Fruit fly (Drosophila melanogaster) whole organism, embryonic: ENCODE measurements around the gene piwi.

ENCODE experiments used
- Ada2b ChIP-seq: fragments of 200-800 bp; sonication (Bioruptor generic); IDR thresholded peaks from 2 replicates; pipeline ENCODE4 v1.3.6; 2022; ENCODE audit warnings: missing biosample characterization, missing genetic modification characterization
- CG10267 ChIP-seq: fragments of 200-800 bp; sonication (Bioruptor generic); optimal IDR thresholded peaks from 2 replicates; lab custom pipeline; 2018; ENCODE audit warnings: missing biosample characterization, mild to moderate bottlenecking, missing genetic modification characterization, moderate library complexity
- CG10431 ChIP-seq: fragments of 200-800 bp; sonication (Bioruptor generic); optimal IDR thresholded peaks from 3 replicates; lab custom pipeline; 2018; ENCODE audit warnings: missing biosample characterization, mild to moderate bottlenecking, missing genetic modification characterization
- CG11093 ChIP-seq: fragments of 200-800 bp; sonication (Bioruptor generic); IDR thresholded peaks from 3 replicates; pipeline ENCODE4 v1.3.6; 2022; ENCODE audit warnings: missing biosample characterization, missing genetic modification characterization
- CG12236 ChIP-seq: fragments of 200-800 bp; sonication (Bioruptor generic); optimal IDR thresholded peaks from 2 replicates; lab custom pipeline; 2016; ENCODE audit warnings: missing biosample characterization, missing genetic modification characterization
- CG1233 ChIP-seq: fragments of 200-800 bp; sonication (Bioruptor generic); optimal IDR thresholded peaks from 4 replicates; lab custom pipeline; 2018; ENCODE audit warnings: missing biosample characterization, mild to moderate bottlenecking, missing genetic modification characterization
- CG13296 ChIP-seq: fragments of 200-800 bp; sonication (Bioruptor generic); optimal IDR thresholded peaks from 3 replicates; lab custom pipeline; 2018; ENCODE audit warnings: missing biosample characterization, mild to moderate bottlenecking, missing genetic modification characterization
- CG17359 ChIP-seq: fragments of 200-800 bp; sonication (Bioruptor generic); optimal IDR thresholded peaks from 3 replicates; lab custom pipeline; 2018; ENCODE audit warnings: missing biosample characterization, mild to moderate bottlenecking, missing genetic modification characterization, moderate library complexity
- CG18011 ChIP-seq: fragments of 200-800 bp; sonication (Bioruptor generic); optimal IDR thresholded peaks from 2 replicates; lab custom pipeline; 2017; ENCODE audit warnings: missing biosample characterization, missing genetic modification characterization, mild to moderate bottlenecking, moderate library complexity, missing genotype
- CG18599 ChIP-seq: fragments of 200-800 bp; sonication (Bioruptor generic); optimal IDR thresholded peaks from 3 replicates; lab custom pipeline; 2017; ENCODE audit warnings: missing biosample characterization, missing genetic modification characterization, mild to moderate bottlenecking, moderate library complexity, missing genetic modification reagents
- CG2202 ChIP-seq: fragments of 200-800 bp; sonication (Bioruptor generic); optimal IDR thresholded peaks from 2 replicates; lab custom pipeline; 2018; ENCODE audit warnings: missing biosample characterization, mild to moderate bottlenecking, missing genetic modification characterization
- CG3065 ChIP-seq: fragments of 200-800 bp; sonication (Bioruptor generic); optimal IDR thresholded peaks from 2 replicates; lab custom pipeline; 2016; ENCODE audit warnings: missing biosample characterization, missing genetic modification characterization
- CG3163 ChIP-seq: fragments of 200-800 bp; sonication (Bioruptor generic); optimal IDR thresholded peaks from 3 replicates; lab custom pipeline; 2016; ENCODE audit warnings: missing biosample characterization, missing genetic modification characterization
- CG32532 ChIP-seq: fragments of 200-800 bp; sonication (Bioruptor generic); IDR thresholded peaks from 2 replicates; pipeline ENCODE4 v1.3.6; 2022; ENCODE audit warnings: missing biosample characterization, missing genetic modification characterization
- CG4730 ChIP-seq: fragments of 200-800 bp; sonication (Bioruptor generic); IDR thresholded peaks from 2 replicates; pipeline ENCODE4 v1.3.6; 2022; ENCODE audit warnings: missing biosample characterization, missing genetic modification characterization
- CG6854 ChIP-seq: fragments of 200-800 bp; sonication (Bioruptor generic); optimal IDR thresholded peaks from 3 replicates; lab custom pipeline; 2017; ENCODE audit warnings: missing biosample characterization, mild to moderate bottlenecking, missing genetic modification characterization
- CG8089 ChIP-seq: fragments of 200-800 bp; sonication (Bioruptor generic); optimal IDR thresholded peaks from 3 replicates; lab custom pipeline; 2016; ENCODE audit warnings: missing biosample characterization, missing genetic modification characterization
- Dbx ChIP-seq: fragments of 200-800 bp; sonication (Bioruptor generic); IDR thresholded peaks from 3 replicates; pipeline ENCODE4 v1.3.6; 2022; ENCODE audit warnings: missing biosample characterization, missing genetic modification characterization
- Dp ChIP-seq: fragments of 200-800 bp; sonication (Bioruptor generic); optimal IDR thresholded peaks from 2 replicates; lab custom pipeline; 2018; ENCODE audit warnings: missing biosample characterization, mild to moderate bottlenecking, missing genetic modification characterization, moderate library complexity
- E2f1 ChIP-seq: fragments of 200-800 bp; sonication (Bioruptor generic); IDR thresholded peaks from 2 replicates; pipeline ENCODE4 v1.3.6; 2022; ENCODE audit warnings: missing biosample characterization, missing genetic modification characterization
- E2f2 ChIP-seq: fragments of 200-800 bp; sonication (Bioruptor generic); IDR thresholded peaks from 2 replicates; pipeline ENCODE4 v1.3.6; 2022; ENCODE audit warnings: missing biosample characterization, missing genetic modification characterization
- Ets97D ChIP-seq: fragments of 200-800 bp; sonication (Bioruptor generic); optimal IDR thresholded peaks from 3 replicates; lab custom pipeline; 2016; ENCODE audit warnings: missing biosample characterization, missing genetic modification characterization
- HLH54F ChIP-seq: fragments of 200-800 bp; sonication (Bioruptor generic); optimal IDR thresholded peaks from 3 replicates; lab custom pipeline; 2016; ENCODE audit warnings: missing biosample characterization, missing genetic modification characterization
- Hr51 ChIP-seq, 2 experiments: fragments of 200-800 bp; sonication (Bioruptor generic); optimal IDR thresholded peaks; 2 replicates in 1 of 2; 3 replicates in 1 of 2; lab custom pipeline; 2016 to 2018; ENCODE audit warnings: missing biosample characterization in 2 of 2, missing genetic modification characterization in 2 of 2, mild to moderate bottlenecking in 1 of 2, moderate library complexity in 1 of 2
- Hsf ChIP-seq: fragments of 200-800 bp; sonication (Bioruptor generic); optimal IDR thresholded peaks from 3 replicates; lab custom pipeline; 2016; ENCODE audit warnings: missing biosample characterization, missing genetic modification characterization
- Lhr ChIP-seq: fragments of 200-800 bp; sonication (Bioruptor generic); optimal IDR thresholded peaks from 3 replicates; lab custom pipeline; 2017; ENCODE audit warnings: mild to moderate bottlenecking, missing biosample characterization, missing genetic modification reagents, missing genetic modification characterization
- Oaz ChIP-seq: fragments of 200-800 bp; sonication (Bioruptor generic); IDR thresholded peaks from 2 replicates; pipeline ENCODE4 v1.3.6; 2022; ENCODE audit warnings: missing biosample characterization, missing genetic modification characterization
- Trl ChIP-seq, 3 experiments: fragments of >200 bp in 2 of 3; fragments of 200-800 bp in 1 of 3; sonication (Bioruptor generic) in 1 of 3; optimal IDR thresholded peaks; 2 replicates in 1 of 3; 3 replicates in 2 of 3; lab custom pipeline; 2016 to 2017; ENCODE audit warnings: missing biosample characterization in 1 of 3, missing genetic modification characterization in 1 of 3
- Xrp1 ChIP-seq: fragments of 200-800 bp; sonication (Bioruptor generic); IDR thresholded peaks from 2 replicates; pipeline ENCODE4 v1.3.6; 2022; ENCODE audit warnings: missing biosample characterization, missing genetic modification characterization
- ara ChIP-seq: fragments of 200-800 bp; sonication (Bioruptor generic); IDR thresholded peaks from 2 replicates; pipeline ENCODE4 v1.3.6; 2022; ENCODE audit warnings: missing biosample characterization, missing genetic modification characterization
- bsh ChIP-seq, 2 experiments: fragments of 200-800 bp; sonication (Bioruptor generic); optimal IDR thresholded peaks; 2 replicates each; lab custom pipeline; 2017 to 2018; ENCODE audit warnings: mild to moderate bottlenecking in 2 of 2, missing biosample characterization in 2 of 2, missing genetic modification characterization in 2 of 2, moderate library complexity in 1 of 2
- cad ChIP-seq: fragments of >200 bp; optimal IDR thresholded peaks from 2 replicates; lab custom pipeline; 2017; ENCODE audit warnings: missing biosample characterization, missing genetic modification characterization
- disco-r ChIP-seq: fragments of 200-800 bp; sonication (Bioruptor generic); optimal IDR thresholded peaks from 2 replicates; lab custom pipeline; 2016; ENCODE audit warnings: missing biosample characterization, missing genetic modification characterization
- ewg ChIP-seq: fragments of 200-800 bp; sonication (Bioruptor generic); optimal IDR thresholded peaks from 3 replicates; lab custom pipeline; 2017; ENCODE audit warnings: mild to moderate bottlenecking, missing biosample characterization, missing genetic modification reagents, missing genetic modification characterization
- fd3F ChIP-seq: fragments of 200-800 bp; sonication (Bioruptor generic); optimal IDR thresholded peaks from 2 replicates; lab custom pipeline; 2018; ENCODE audit warnings: missing biosample characterization, mild to moderate bottlenecking, missing genetic modification characterization, moderate library complexity
- fd64A ChIP-seq: fragments of 200-800 bp; sonication (Bioruptor generic); optimal IDR thresholded peaks from 3 replicates; lab custom pipeline; 2018; ENCODE audit warnings: missing biosample characterization, mild to moderate bottlenecking, missing genetic modification characterization
- gcm2 ChIP-seq: fragments of 200-800 bp; sonication (Bioruptor generic); optimal IDR thresholded peaks from 2 replicates; lab custom pipeline; 2016; ENCODE audit warnings: missing biosample characterization, missing genetic modification characterization
- jigr1 ChIP-seq: fragments of 200-800 bp; sonication (Bioruptor generic); IDR thresholded peaks from 3 replicates; pipeline ENCODE4 v1.3.6; 2022; ENCODE audit warnings: missing biosample characterization, missing genetic modification characterization
- ken ChIP-seq: fragments of 200-800 bp; sonication (Bioruptor generic); IDR thresholded peaks from 3 replicates; pipeline ENCODE4 v1.3.6; 2022; ENCODE audit warnings: missing biosample characterization, missing genetic modification characterization
- otp ChIP-seq: fragments of 200-800 bp; sonication (Bioruptor generic); IDR thresholded peaks from 3 replicates; pipeline ENCODE4, ENCODE4 v1.3.6; 2022; ENCODE audit warnings: missing biosample characterization, missing genetic modification characterization
- phol ChIP-seq: fragments of 200-800 bp; sonication (Bioruptor generic); optimal IDR thresholded peaks from 3 replicates; lab custom pipeline; 2018; ENCODE audit warnings: missing biosample characterization, mild to moderate bottlenecking, missing genetic modification characterization, moderate library complexity
- psq ChIP-seq: fragments of 200-800 bp; sonication (Bioruptor generic); optimal IDR thresholded peaks from 2 replicates; lab custom pipeline; 2017; ENCODE audit warnings: missing biosample characterization, missing genetic modification characterization
- run ChIP-seq: fragments of 200-800 bp; sonication (Bioruptor generic); optimal IDR thresholded peaks from 3 replicates; lab custom pipeline; 2018; ENCODE audit warnings: missing biosample characterization, mild to moderate bottlenecking, missing genetic modification characterization
- schlank ChIP-seq: fragments of 200-800 bp; sonication (Bioruptor generic); optimal IDR thresholded peaks from 2 replicates; lab custom pipeline; 2018; ENCODE audit warnings: missing biosample characterization, mild to moderate bottlenecking, missing genetic modification characterization
- sens ChIP-seq: fragments of 200-800 bp; sonication (Bioruptor generic); peaks from one replicate; lab custom pipeline; 2016; ENCODE audit warnings: missing biosample characterization, missing genetic modification characterization
- seq ChIP-seq: fragments of 200-800 bp; sonication (Bioruptor generic); IDR thresholded peaks from 2 replicates; pipeline ENCODE4 v1.3.6; 2022; ENCODE audit warnings: missing biosample characterization, missing genetic modification characterization
- sim ChIP-seq: fragments of 200-800 bp; sonication (Bioruptor generic); IDR thresholded peaks from 2 replicates; pipeline ENCODE4 v1.3.6; 2022; ENCODE audit warnings: missing biosample characterization, missing genetic modification characterization
- ssp ChIP-seq: fragments of 200-800 bp; sonication (Bioruptor generic); IDR thresholded peaks from 2 replicates; pipeline ENCODE4 v1.3.6; 2022; ENCODE audit warnings: missing biosample characterization, missing genetic modification characterization
- tap ChIP-seq: fragments of 200-800 bp; optimal IDR thresholded peaks from 3 replicates; lab custom pipeline; 2019; ENCODE audit warnings: missing biosample characterization, mild to moderate bottlenecking, missing genetic modification characterization, moderate library complexity
- tin ChIP-seq: fragments of 200-800 bp; sonication (Bioruptor generic); optimal IDR thresholded peaks from 3 replicates; lab custom pipeline; 2016; ENCODE audit warnings: missing biosample characterization, missing genetic modification characterization
- yki ChIP-seq: fragments of >200 bp; optimal IDR thresholded peaks from 3 replicates; lab custom pipeline; 2018

piwi gene

DNA sequence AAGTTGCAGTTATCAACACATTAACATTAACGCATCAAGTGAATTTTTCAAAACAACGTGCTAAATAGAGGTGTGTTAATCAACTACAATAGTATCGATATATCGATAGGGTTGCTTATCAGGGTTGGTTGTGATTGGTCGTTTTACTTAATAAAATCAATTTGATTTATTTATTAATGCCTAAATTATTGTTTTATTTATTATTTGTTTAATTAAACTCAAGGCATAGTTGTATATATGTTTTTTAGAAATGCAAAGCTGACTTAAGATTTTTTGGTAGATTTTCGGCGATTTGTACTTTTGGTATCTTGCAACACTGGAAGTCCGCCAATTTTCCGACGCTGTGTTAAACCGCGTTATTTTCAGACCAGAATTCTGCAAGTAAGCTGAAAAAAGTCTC, 23.8 kb upstream of the piwi start, which contains the start of the genes Art8 and dUTPase (continued):
- peak; percentile 77 for TF ChIP-seq tin (GFP tag; lab: Kevin White, UChicago)
- no peak for TF ChIP-seq CG12236 (GFP tag; lab: Kevin White, UChicago)
- peak; percentile 61 for TF ChIP-seq Ada2b (GFP tag; lab: Robert Waterston, UW)
- no peak for TF ChIP-seq disco-r (GFP tag; lab: Kevin White, UChicago)
- TF ChIP-seq Oaz, result peak; percentile 33; the same call in 1 of the 2 replicates
- peak; percentile 62 for TF ChIP-seq fd3F (GFP tag; lab: Kevin White, UChicago)
- TF ChIP-seq otp (GFP tag; lab: Robert Waterston, UW), result peak; percentile 35; the same call in 1 of the 3 replicates
- peak; percentile 45 for TF ChIP-seq HLH54F (GFP tag; lab: Kevin White, UChicago)
- peak; percentile 77 for TF ChIP-seq Hsf (GFP tag; lab: Kevin White, UChicago)
- TF ChIP-seq tap (tag; lab: Kevin White, UChicago), result no peak
- TF ChIP-seq CG17359 (tag; lab: Kevin White, UChicago), result peak; percentile 66
- peak; percentile 73 for TF ChIP-seq ara (GFP tag; lab: Robert Waterston, UW)
- TF ChIP-seq schlank (tag; lab: Kevin White, UChicago), result no peak
- no peak for TF ChIP-seq yki (lab: Kevin White, UChicago)
- TF ChIP-seq CG2202 (tag; lab: Kevin White, UChicago), result peak; percentile 49
- TF ChIP-seq ssp (GFP tag; lab: Robert Waterston, UW), result peak; percentile 42; the same call in 1 of the 2 replicates
- no peak for TF ChIP-seq sim
- TF ChIP-seq gcm2 (GFP tag; lab: Kevin White, UChicago), result no peak
- peak; percentile 66 for TF ChIP-seq Ets97D
- TF ChIP-seq cad (GFP tag; lab: Kevin White, UChicago), result no peak
- TF ChIP-seq phol (tag; lab: Kevin White, UChicago), result peak; percentile 80
- TF ChIP-seq ewg (GFP tag; lab: Kevin White, UChicago), result peak; percentile 28
- TF ChIP-seq sens (GFP tag; lab: Kevin White, UChicago), result peak; percentile 90
- TF ChIP-seq Trl (optimal IDR thresholded peaks at IDR 0.05; lab: Kevin White, UChicago), result no peak
- peak; percentile 35 for TF ChIP-seq Trl (GFP tag; optimal IDR thresholded peaks at IDR 0.05; lab: Kevin White, UChicago)
- peak; percentile 48 for TF ChIP-seq CG3065 (GFP tag; lab: Kevin White, UChicago)
- peak; percentile 42; the same call in 1 of the 2 replicates for TF ChIP-seq E2f1 (GFP tag; lab: Robert Waterston, UW)
- TF ChIP-seq CG4730 (GFP tag; lab: Robert Waterston, UW), result peak; percentile 61
- no peak for TF ChIP-seq CG10431 (GFP tag; lab: Kevin White, UChicago)
- peak in 1 of 2 experiments; percentile 34 for TF ChIP-seq Hr51 (GFP tag; optimal IDR thresholded peaks at IDR 0.05; lab: Kevin White, UChicago)
- TF ChIP-seq CG1233, result peak; percentile 56
- TF ChIP-seq CG10267 (tag; lab: Kevin White, UChicago), result peak; percentile 99
- TF ChIP-seq Xrp1 (GFP tag; lab: Robert Waterston, UW), result peak; percentile 80
- TF ChIP-seq CG13296 (GFP tag; lab: Kevin White, UChicago), result peak; percentile 48
- peak; percentile 53 for TF ChIP-seq Lhr
- TF ChIP-seq Dbx (GFP tag; lab: Robert Waterston, UW), result peak; percentile 88
- TF ChIP-seq fd64A (GFP tag; lab: Kevin White, UChicago), result no peak
- TF ChIP-seq Dp, result peak; percentile 82
- peak; percentile 22 for TF ChIP-seq psq
- TF ChIP-seq seq (GFP tag; lab: Robert Waterston, UW), result 0 out of 2 replicates have a peak, but pooled peaks have one; percentile 34
- TF ChIP-seq CG3163 (GFP tag; lab: Kevin White, UChicago), result no peak
- peak; percentile 89 for TF ChIP-seq E2f2 (GFP tag; lab: Robert Waterston, UW)
- TF ChIP-seq CG18011 (GFP tag; lab: Kevin White, UChicago), result peak; percentile 69
- TF ChIP-seq jigr1 (GFP tag; lab: Robert Waterston, UW), result no peak
- TF ChIP-seq run, result no peak
- no peak for TF ChIP-seq CG18599 (GFP tag; lab: Kevin White, UChicago)
- no peak for TF ChIP-seq CG8089 (GFP tag; lab: Kevin White, UChicago)
- TF ChIP-seq CG11093 (GFP tag; lab: Robert Waterston, UW), result no peak
- TF ChIP-seq CG6854 (GFP tag; lab: Kevin White, UChicago), result no peak
- peak; percentile 62; the same call in 1 of the 3 replicates for TF ChIP-seq ken (GFP tag; lab: Robert Waterston, UW)
- peak; percentile 76 for TF ChIP-seq CG32532 (GFP tag; lab: Robert Waterston, UW)
- peak in 1 of 2 experiments; percentile 70 for TF ChIP-seq bsh (GFP tag; optimal IDR thresholded peaks at IDR 0.05; lab: Kevin White, UChicago)
